Worm (Caenorhabditis elegans) whole organism, L4 larva: ENCODE data around the gene T24C2.5.

Source experiments
- D1046.2 ChIP-seq: fragments of 200-800 bp; sonication (Bioruptor generic); IDR thresholded peaks from 2 replicates; pipeline ENCODE4 v1.3.6; 2022; ENCODE audit warnings: missing genetic modification characterization, missing compliant biosample characterization
- R02D3.7 ChIP-seq: fragments of 150-350 bp; sonication (generic microtip); optimal IDR thresholded peaks from 3 replicates; lab custom pipeline; 2014; ENCODE audit warnings: missing biosample characterization, missing genetic modification characterization
- ZK337.2 ChIP-seq: fragments of 200-800 bp; sonication (Bioruptor generic); IDR thresholded peaks from 2 replicates; pipeline ENCODE4 v1.3.6; 2022; ENCODE audit warnings: missing genetic modification reagents, missing genetic modification characterization, missing compliant biosample characterization
- aha-1 ChIP-seq: fragments of 150-350 bp; peaks from one replicate; lab custom pipeline; 2014; ENCODE audit warnings: missing biosample characterization, missing genetic modification characterization
- aly-2 ChIP-seq: sonication (generic microtip); optimal IDR thresholded peaks from 2 replicates; lab custom pipeline; 2018; ENCODE audit warnings: missing biosample characterization, missing genetic modification characterization
- attf-4 ChIP-seq: sonication (generic microtip); optimal IDR thresholded peaks from 3 replicates; lab custom pipeline; 2017; ENCODE audit warnings: missing biosample characterization, missing genetic modification characterization
- daf-16 ChIP-seq, 3 experiments: sonication (generic microtip); optimal IDR thresholded peaks; 2 replicates each; lab custom pipeline; 2016 to 2017; ENCODE audit warnings: missing genetic modification characterization in 3 of 3, missing genetic modification reagents in 3 of 3, mild to moderate bottlenecking in 2 of 3, missing compliant biosample characterization in 2 of 3, missing biosample characterization in 1 of 3, moderate library complexity in 1 of 3
- daf-19 ChIP-seq: fragments of 200-800 bp; sonication (Bioruptor generic); conservative IDR thresholded peaks from 2 replicates; pipeline ENCODE4 v1.3.6; 2022; ENCODE audit warnings: missing genetic modification characterization, missing compliant biosample characterization
- egl-27 ChIP-seq: sonication (generic microtip); optimal IDR thresholded peaks from 3 replicates; lab custom pipeline; 2017; ENCODE audit warnings: missing biosample characterization, missing genetic modification reagents, missing genetic modification characterization
- egl-43 ChIP-seq: fragments of 200-800 bp; sonication (Bioruptor generic); IDR thresholded peaks from 2 replicates; pipeline ENCODE4 v1.3.6; 2022; ENCODE audit warnings: missing genetic modification reagents, missing genetic modification characterization, missing compliant biosample characterization
- fkh-10 ChIP-seq: fragments of 150-350 bp; optimal IDR thresholded peaks from 2 replicates; lab custom pipeline; 2014; ENCODE audit warnings: missing biosample characterization, missing genetic modification reagents, missing genetic modification characterization
- hlh-11 ChIP-seq: fragments of 200-800 bp; sonication (Bioruptor generic); optimal IDR thresholded peaks from 2 replicates; lab custom pipeline; 2018; ENCODE audit warnings: mild to moderate bottlenecking, missing genetic modification characterization, missing compliant biosample characterization
- hlh-30 ChIP-seq: sonication (generic microtip); optimal IDR thresholded peaks from 2 replicates; lab custom pipeline; 2017; ENCODE audit warnings: antibody characterized with exemption, mild to moderate bottlenecking, missing genetic modification characterization, missing compliant biosample characterization; ENCODE audit not compliant: insufficient read depth
- lin-15B ChIP-seq: fragments of 150-350 bp; sonication (generic microtip); optimal IDR thresholded peaks from 3 replicates; lab custom pipeline; 2014; ENCODE audit warnings: missing biosample characterization, missing genetic modification characterization
- lir-3 ChIP-seq: sonication (generic microtip); optimal IDR thresholded peaks from 2 replicates; lab custom pipeline; 2016; ENCODE audit warnings: mild to moderate bottlenecking, missing genetic modification characterization, missing compliant biosample characterization
- madf-5 ChIP-seq, 2 experiments: fragments of 200-800 bp; sonication (Bioruptor generic); IDR thresholded peaks; 2 replicates each; pipeline ENCODE4 v1.3.6; 2022; ENCODE audit warnings: missing compliant biosample characterization in 2 of 2, missing genetic modification characterization in 2 of 2
- madf-9 ChIP-seq: fragments of 200-800 bp; sonication (Bioruptor generic); conservative IDR thresholded peaks from 2 replicates; pipeline ENCODE4 v1.3.6; 2022; ENCODE audit warnings: missing genetic modification reagents, missing genetic modification characterization, missing compliant biosample characterization
- mdl-1 ChIP-seq, 2 experiments: fragments of 150-350 bp in 1 of 2; sonication (generic microtip) in 1 of 2; optimal IDR thresholded peaks; 2 replicates each; lab custom pipeline; 2014 to 2017; ENCODE audit warnings: missing biosample characterization in 2 of 2, missing genetic modification characterization in 2 of 2
- mep-1 ChIP-seq: fragments of 150-350 bp; sonication (generic microtip); optimal IDR thresholded peaks from 3 replicates; lab custom pipeline; 2014; ENCODE audit warnings: missing biosample characterization, missing genetic modification characterization
- mes-2 ChIP-seq: sonication (generic microtip); optimal IDR thresholded peaks from 2 replicates; lab custom pipeline; 2016; ENCODE audit warnings: missing genotype, mild to moderate bottlenecking, missing genetic modification characterization, missing compliant biosample characterization; ENCODE audit not compliant: poor library complexity, severe bottlenecking
- mxl-2 ChIP-seq: fragments of 200-800 bp; sonication (Bioruptor generic); conservative IDR thresholded peaks from 2 replicates; pipeline ENCODE4 v1.3.6; 2022; ENCODE audit warnings: missing genetic modification reagents, missing genetic modification characterization, missing compliant biosample characterization
- nhr-102 ChIP-seq: sonication (generic microtip); optimal IDR thresholded peaks from 2 replicates; lab custom pipeline; 2016; ENCODE audit warnings: mild to moderate bottlenecking, missing genetic modification characterization, moderate library complexity, missing compliant biosample characterization
- nhr-11 ChIP-seq: fragments of 150-350 bp; optimal IDR thresholded peaks from 2 replicates; lab custom pipeline; 2014; ENCODE audit warnings: missing biosample characterization, missing genetic modification characterization
- nhr-237 ChIP-seq: sonication (generic microtip); optimal IDR thresholded peaks from 2 replicates; lab custom pipeline; 2017; ENCODE audit warnings: missing biosample characterization, missing genetic modification characterization
- nhr-41 ChIP-seq: fragments of 200-800 bp; sonication (Bioruptor generic); IDR thresholded peaks from 2 replicates; pipeline ENCODE4 v1.3.6; 2022; ENCODE audit warnings: missing genetic modification reagents, missing genetic modification characterization, missing compliant biosample characterization
- nhr-77 ChIP-seq: fragments of 150-350 bp; optimal IDR thresholded peaks from 2 replicates; lab custom pipeline; 2014; ENCODE audit warnings: missing biosample characterization, missing genetic modification characterization
- pha-4 ChIP-seq, 2 experiments: fragments of 150-350 bp in 1 of 2; fragments of 200-800 bp in 1 of 2; sonication (Bioruptor generic) in 1 of 2; IDR thresholded peaks in 1 of 2; optimal IDR thresholded peaks in 1 of 2; 2 replicates each; pipeline versions ENCODE4 v1.3.6 to Lab custom; 2014 to 2022; ENCODE audit warnings: missing genetic modification characterization in 2 of 2, missing genetic modification reagents in 2 of 2, missing biosample characterization in 1 of 2, missing compliant biosample characterization in 1 of 2
- set-16 ChIP-seq: fragments of 200-800 bp; sonication (Bioruptor generic); IDR thresholded peaks from 2 replicates; pipeline ENCODE4 v1.3.6; 2022; ENCODE audit warnings: missing genetic modification reagents, missing genetic modification characterization, missing compliant biosample characterization
- spr-3 ChIP-seq: fragments of 200-800 bp; sonication (Bioruptor generic); optimal IDR thresholded peaks from 2 replicates; lab custom pipeline; 2018; ENCODE audit warnings: mild to moderate bottlenecking, missing genetic modification characterization, missing compliant biosample characterization
- unc-130 ChIP-seq: sonication (generic microtip); optimal IDR thresholded peaks from 2 replicates; lab custom pipeline; 2016; ENCODE audit warnings: missing genetic modification reagents, missing genetic modification characterization, missing compliant biosample characterization
- unc-39 ChIP-seq: sonication (generic microtip); optimal IDR thresholded peaks from 2 replicates; lab custom pipeline; 2017; ENCODE audit warnings: missing biosample characterization, missing genetic modification characterization
- unc-62 ChIP-seq, 3 experiments: fragments of 150-350 bp in 1 of 3; sonication (generic microtip); optimal IDR thresholded peaks in 2 of 3; peaks in 1 of 3; 1 replicate in 1 of 3; 2 replicates in 2 of 3; lab custom pipeline; 2014 to 2017; ENCODE audit warnings: missing biosample characterization in 3 of 3, missing genetic modification characterization in 3 of 3, missing genetic modification reagents in 3 of 3, missing genotype in 1 of 3
- zag-1 ChIP-seq: fragments of 150-350 bp; optimal IDR thresholded peaks from 2 replicates; lab custom pipeline; 2014; ENCODE audit warnings: missing biosample characterization, missing genetic modification characterization

T24C2.5 gene

DNA sequence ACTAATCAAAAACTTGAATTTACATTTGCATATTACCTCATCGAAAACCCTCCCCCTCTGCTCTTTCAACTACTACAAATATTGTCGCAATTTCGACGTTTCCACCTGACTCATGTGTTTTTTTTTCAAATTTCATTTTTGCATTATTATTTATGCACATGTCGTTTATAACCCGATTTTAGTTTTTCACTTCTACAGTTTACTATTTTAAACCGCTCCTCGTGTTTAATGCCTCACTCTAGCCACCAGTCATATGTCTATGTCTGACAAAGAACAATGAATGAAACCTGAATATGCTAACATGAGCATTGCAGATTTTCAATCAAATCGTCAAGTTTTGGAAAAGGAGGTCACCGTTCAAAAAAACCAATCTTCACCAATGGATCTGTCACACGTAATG is at the start of gene T24C2.5:
Gene T24C2.5, plus strand, starts transcription at position 301 of the 400 bp plus-strand sequence.
- TF ChIP-seq nhr-77, result no peak
- TF ChIP-seq egl-43 (GFP tag; lab: Robert Waterston, UW), result no peak
- no peak for TF ChIP-seq madf-5 (GFP tag; IDR thresholded peaks at IDR 0.05; lab: Robert Waterston, UW)
- no peak for TF ChIP-seq daf-19
- TF ChIP-seq egl-27 (tag; lab: Kevin White, UChicago), result no peak
- no peak for TF ChIP-seq unc-130 (GFP tag; lab: Kevin White, UChicago)
- peak; percentile 7 for TF ChIP-seq hlh-30 (tag; lab: Kevin White, UChicago)

- TF ChIP-seq set-16 (no peak), unc-62 (GFP tag; optimal IDR thresholded peaks at IDR 0.05 in 1 of 2; lab: Kevin White, UChicago) (no peak), unc-62 (tag; optimal IDR thresholded peaks at IDR 0.05; lab: Kevin White, UChicago) (no peak), mes-2 (no peak), mep-1 (tag; lab: Kevin White, UChicago) (no peak), unc-39 (no peak), D1046.2 (GFP tag; lab: Robert Waterston, UW) (no peak), zag-1 (tag; lab: Kevin White, UChicago) (no peak), pha-4 (GFP tag; IDR thresholded peaks at IDR 0.05; lab: Robert Waterston, UW) (no peak), pha-4 (tag; optimal IDR thresholded peaks at IDR 0.05; lab: Kevin White, UChicago) (no peak), madf-9 (no peak), nhr-41 (GFP tag; lab: Robert Waterston, UW) (no peak), ZK337.2 (GFP tag; lab: Robert Waterston, UW) (no peak), spr-3 (GFP tag; lab: Kevin White, UChicago) (no peak), nhr-11 (no peak)
Observed at ce11 chrX:14484827-14485226, 49.4 kb upstream of the T24C2.5 start, which contains the start of gene M163.8. M163.8 (plus strand) TSS chrX:14485127.

DNA sequence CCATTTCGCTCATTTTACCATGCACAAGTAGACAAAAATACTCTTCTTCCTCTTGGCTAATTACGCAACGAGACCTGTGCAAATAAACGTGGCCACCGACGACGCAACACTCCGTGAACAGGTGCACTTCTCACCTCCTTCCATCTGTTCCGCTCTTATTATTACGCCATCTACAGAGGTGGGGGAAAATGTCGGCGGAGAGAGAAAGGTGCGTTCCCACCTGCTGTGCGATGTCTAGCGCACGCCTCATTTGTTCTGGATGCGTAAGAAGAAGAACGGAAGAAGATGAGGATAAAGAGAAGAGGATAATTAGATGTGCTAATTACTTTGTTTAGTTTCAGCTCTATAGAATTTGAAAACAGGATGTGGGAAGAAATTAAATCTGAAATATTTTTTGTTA is 47.7 kb upstream of the T24C2.5 start:
- TF ChIP-seq lir-3 (tag; lab: Kevin White, UChicago) (no peak), unc-62 (GFP tag; optimal IDR thresholded peaks at IDR 0.05 in 1 of 2; lab: Kevin White, UChicago) (peak in 1 of 2 experiments; percentile 7), unc-62 (tag; optimal IDR thresholded peaks at IDR 0.05; lab: Kevin White, UChicago) (no peak)
- TF ChIP-seq, all 104 proteins: peak for 1

- peak; percentile 7 for TF ChIP-seq aha-1 (tag; lab: Kevin White, UChicago)
- no peak for TF ChIP-seq hlh-11 (tag; lab: Kevin White, UChicago)
Observed at ce11 chrX:14487333-14487732, 46.9 kb upstream of the T24C2.5 start.

DNA sequence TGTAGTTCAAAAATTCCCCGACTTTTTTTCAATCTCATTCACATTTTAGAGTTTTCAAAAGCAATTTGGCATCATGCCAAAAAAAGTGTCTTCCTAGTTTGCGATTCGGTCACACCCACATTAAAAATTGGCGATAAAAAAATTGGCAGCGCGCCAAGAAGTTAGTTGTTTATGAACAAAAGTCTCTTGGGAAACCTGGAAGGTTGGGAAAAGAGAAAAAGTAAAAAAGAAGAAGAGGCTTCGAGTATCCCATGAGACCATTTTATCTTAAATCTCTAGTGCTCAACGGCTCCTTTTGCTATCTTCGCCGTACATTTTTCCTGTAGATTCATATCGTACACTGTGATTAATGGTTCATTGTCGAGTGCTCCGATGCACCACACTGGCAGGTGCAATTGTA is 46.4 kb upstream of the T24C2.5 start:
- TF ChIP-seq nhr-237 (tag; lab: Kevin White, UChicago) (no peak), mdl-1 (tag; optimal IDR thresholded peaks at IDR 0.05; lab: Kevin White, UChicago) (no peak), attf-4 (tag; lab: Kevin White, UChicago) (no peak), daf-16 (GFP tag; optimal IDR thresholded peaks at IDR 0.05; lab: Kevin White, UChicago) (no peak), daf-16 (tag; optimal IDR thresholded peaks at IDR 0.05; lab: Kevin White, UChicago) (peak; percentile 12), R02D3.7 (no peak), aly-2 (no peak), nhr-41 (GFP tag; lab: Robert Waterston, UW) (no peak), unc-62 (GFP tag; optimal IDR thresholded peaks at IDR 0.05 in 1 of 2; lab: Kevin White, UChicago) (peak in 1 of 2 experiments; percentile 71), unc-62 (tag; optimal IDR thresholded peaks at IDR 0.05; lab: Kevin White, UChicago) (no peak), nhr-77 (no peak), nhr-102 (no peak), mxl-2 (GFP tag; lab: Robert Waterston, UW) (no peak), fkh-10 (GFP tag; lab: Kevin White, UChicago) (no peak), lin-15B (tag; lab: Kevin White, UChicago) (no peak)
